Worm (Caenorhabditis elegans): Measurements from ENCODE around the gene C53D6.11.

Gene C53D6.11

DNA sequence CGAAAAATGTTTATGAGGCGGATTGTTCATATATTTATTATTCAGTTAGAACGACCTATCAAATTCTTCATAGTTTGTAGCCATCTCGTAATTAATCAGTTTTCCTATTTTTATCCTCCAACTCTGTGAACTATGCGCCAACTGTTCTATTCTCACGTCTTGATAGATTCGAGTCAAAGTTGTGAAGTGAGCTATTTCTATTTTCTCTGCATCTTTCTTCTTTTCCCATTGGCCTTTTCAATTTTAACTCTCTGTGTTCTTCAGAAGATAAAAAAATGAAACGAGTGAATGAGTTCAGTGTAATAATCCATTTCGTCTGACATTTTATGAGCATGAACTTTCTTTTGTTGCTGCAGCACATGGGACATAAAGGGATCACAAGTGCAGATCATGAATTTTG lies 32.3 kb upstream of the C53D6.11 start:
- TF ChIP-seq pes-1 (GFP tag; IDR thresholded peaks at IDR 0.05), result no peak
- no peak for TF ChIP-seq tbx-37 (GFP tag; conservative IDR thresholded peaks at IDR 0.05)
- TF ChIP-seq flt-1 (GFP tag; IDR thresholded peaks at IDR 0.05), result no peak
- TF ChIP-seq hnd-1 (tag; optimal IDR thresholded peaks at IDR 0.05), result no peak
- no peak for TF ChIP-seq ets-7 (tag; optimal IDR thresholded peaks at IDR 0.05)
- TF ChIP-seq F13C5.2 (tag; optimal IDR thresholded peaks at IDR 0.05), result no peak
- TF ChIP-seq B0310.2 (tag; optimal IDR thresholded peaks at IDR 0.05), result no peak
- TF ChIP-seq ceh-36 (tag; optimal IDR thresholded peaks at IDR 0.05), result no peak
- TF ChIP-seq hmg-4 (GFP tag; optimal IDR thresholded peaks at IDR 0.05), result no peak
- TF ChIP-seq tbx-11 (GFP tag; IDR thresholded peaks at IDR 0.05), result no peak
- TF ChIP-seq tra-4 (tag; optimal IDR thresholded peaks at IDR 0.05), result no peak
- no peak for TF ChIP-seq sea-1 (GFP tag; conservative IDR thresholded peaks at IDR 0.05)

DNA sequence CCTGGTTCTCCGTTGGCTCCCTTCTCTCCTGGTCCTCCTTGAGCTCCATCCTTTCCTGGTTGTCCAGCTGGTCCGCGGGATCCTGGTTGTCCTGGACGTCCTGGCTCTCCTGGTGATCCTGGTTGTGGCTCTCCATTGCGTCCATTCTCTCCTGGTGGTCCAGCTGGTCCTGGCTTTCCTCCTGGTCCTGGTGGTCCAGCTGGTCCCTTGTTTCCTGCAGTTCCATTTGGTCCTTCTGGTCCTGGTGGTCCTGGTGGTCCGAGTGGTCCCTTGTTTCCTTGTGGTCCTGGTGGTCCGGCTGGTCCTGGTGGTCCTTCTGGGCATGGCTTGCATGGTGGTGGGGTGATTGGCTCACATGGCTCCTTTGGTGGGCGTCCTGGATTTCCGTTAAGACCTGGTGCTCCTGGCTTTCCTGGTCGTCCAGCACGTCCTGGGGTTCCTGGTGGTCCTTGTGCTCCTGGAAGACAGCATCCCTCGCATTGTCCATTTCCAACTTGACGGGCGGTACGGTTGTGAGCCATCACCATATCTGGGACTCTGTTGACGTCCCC lies 31.2 kb upstream of the C53D6.11 start:
- TF ChIP-seq B0310.2 (tag; optimal IDR thresholded peaks at IDR 0.05), result no peak
- TF ChIP-seq pes-1 (GFP tag; IDR thresholded peaks at IDR 0.05), result no peak
- TF ChIP-seq aly-1 (tag; optimal IDR thresholded peaks at IDR 0.05), result no peak
- TF ChIP-seq ceh-36 (tag; optimal IDR thresholded peaks at IDR 0.05), result no peak
- no peak for TF ChIP-seq tbx-37 (GFP tag; conservative IDR thresholded peaks at IDR 0.05)

DNA sequence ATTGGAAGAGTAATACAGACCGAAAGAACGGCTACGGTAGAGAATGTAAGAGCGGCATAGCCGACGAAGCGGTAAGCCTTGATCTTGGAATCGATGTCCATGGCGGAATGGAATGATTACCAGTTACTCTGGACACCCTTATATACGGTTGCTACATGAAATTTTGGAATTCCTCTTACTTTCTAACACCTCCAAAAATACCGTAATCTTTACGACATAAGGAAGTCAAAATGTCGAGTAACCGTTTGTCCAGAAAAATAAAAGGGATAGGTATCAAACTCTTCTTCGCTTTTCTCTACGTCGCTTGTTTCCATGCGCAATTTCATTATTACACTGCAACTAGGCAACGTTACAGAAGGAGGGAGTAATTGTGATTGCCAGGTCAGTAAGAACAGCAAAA lies 30.7 kb upstream of the C53D6.11 start, which contains the start of gene col-119:
Gene col-119 (minus strand): TSS at position 101 of the 400 bp plus-strand sequence.
- no peak for TF ChIP-seq hmg-4 (GFP tag; optimal IDR thresholded peaks at IDR 0.05)
- no peak for TF ChIP-seq hnd-1 (tag; optimal IDR thresholded peaks at IDR 0.05)

DNA sequence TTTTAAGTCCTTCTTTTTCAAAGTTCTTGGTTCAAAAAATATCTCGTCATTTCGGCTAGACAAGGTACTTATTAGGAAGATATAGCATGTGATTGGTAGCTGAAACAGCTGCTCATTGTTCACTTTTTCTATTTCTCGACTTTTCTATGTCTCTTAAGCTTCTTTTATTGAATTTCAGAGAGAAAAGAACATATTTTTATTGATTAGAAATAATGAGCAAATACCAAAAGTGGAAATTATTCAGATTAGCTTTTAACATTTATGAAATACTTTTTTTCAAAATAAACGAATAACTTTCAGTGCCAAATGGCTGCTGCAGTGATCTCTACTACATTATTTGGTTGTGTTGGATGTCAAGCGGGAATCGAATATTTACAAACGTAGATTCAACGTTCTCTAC lies 25.8 kb upstream of the C53D6.11 start, which contains the start of gene nstp-1:
Gene nstp-1 (plus strand): TSS at position 301 of the 400 bp plus-strand sequence.
- TF ChIP-seq hmg-4 (GFP tag; optimal IDR thresholded peaks at IDR 0.05) (no peak), ets-7 (tag; optimal IDR thresholded peaks at IDR 0.05) (no peak), ceh-36 (tag; optimal IDR thresholded peaks at IDR 0.05) (no peak), sea-1 (GFP tag; conservative IDR thresholded peaks at IDR 0.05) (no peak), ama-1 (optimal IDR thresholded peaks at IDR 0.05) (no peak), aly-1 (tag; optimal IDR thresholded peaks at IDR 0.05) (no peak), B0310.2 (tag; optimal IDR thresholded peaks at IDR 0.05) (no peak), tbx-11 (GFP tag; IDR thresholded peaks at IDR 0.05) (no peak), tbx-37 (GFP tag; conservative IDR thresholded peaks at IDR 0.05) (no peak), flt-1 (GFP tag; IDR thresholded peaks at IDR 0.05) (no peak), pes-1 (GFP tag; IDR thresholded peaks at IDR 0.05) (no peak)

DNA sequence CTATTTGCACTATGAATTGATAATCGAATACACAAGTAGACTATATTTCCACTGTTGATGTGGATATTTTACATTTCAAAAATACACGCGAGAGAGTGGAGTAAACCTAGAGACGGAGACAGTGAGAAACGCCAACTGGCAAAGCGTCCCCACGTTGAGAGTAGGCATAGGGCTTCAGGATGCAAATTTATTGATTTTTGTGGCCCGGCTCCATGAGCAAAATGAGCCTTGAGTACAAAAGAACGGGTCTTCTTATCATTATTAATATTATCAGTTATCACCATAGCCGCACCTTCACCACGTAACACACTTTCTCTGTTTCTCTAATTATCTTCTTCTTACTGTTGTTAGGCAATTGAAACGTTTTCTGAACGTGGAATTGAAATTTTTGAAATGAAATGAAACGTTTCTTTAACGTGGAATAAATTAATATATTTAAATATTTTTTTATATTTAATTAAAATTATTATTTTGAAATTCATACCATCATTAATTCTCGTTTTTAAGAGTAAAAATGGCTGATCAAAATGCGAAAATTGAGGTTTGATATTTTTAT lies 23.5 kb upstream of the C53D6.11 start, which contains the start of gene bre-1:
Gene bre-1 (plus strand): TSS at position 506 of the 556 bp plus-strand sequence.
- no peak for TF ChIP-seq B0310.2 (tag; optimal IDR thresholded peaks at IDR 0.05)
- TF ChIP-seq tra-4 (tag; optimal IDR thresholded peaks at IDR 0.05), result no peak
- no peak for TF ChIP-seq flt-1 (GFP tag; IDR thresholded peaks at IDR 0.05)
- no peak for TF ChIP-seq hmbx-1 (tag; optimal IDR thresholded peaks at IDR 0.05)
- no peak for TF ChIP-seq ceh-36 (tag; optimal IDR thresholded peaks at IDR 0.05)
- no peak for TF ChIP-seq ets-7 (tag; optimal IDR thresholded peaks at IDR 0.05)
- TF ChIP-seq ceh-13 (GFP tag; optimal IDR thresholded peaks at IDR 0.05), result no peak
- TF ChIP-seq hmg-4 (GFP tag; optimal IDR thresholded peaks at IDR 0.05), result no peak
- TF ChIP-seq tbx-37 (GFP tag; conservative IDR thresholded peaks at IDR 0.05), result no peak
- TF ChIP-seq sea-1 (GFP tag; conservative IDR thresholded peaks at IDR 0.05), result no peak
- no peak for TF ChIP-seq aly-1 (tag; optimal IDR thresholded peaks at IDR 0.05)
- no peak for TF ChIP-seq scrt-1 (GFP tag; IDR thresholded peaks at IDR 0.05)
- no peak for TF ChIP-seq tbx-11 (GFP tag; IDR thresholded peaks at IDR 0.05)
- no peak for TF ChIP-seq hnd-1 (tag; optimal IDR thresholded peaks at IDR 0.05)
- TF ChIP-seq ama-1 (optimal IDR thresholded peaks at IDR 0.05), result no peak
- no peak for TF ChIP-seq pes-1 (GFP tag; IDR thresholded peaks at IDR 0.05)
- no peak for TF ChIP-seq F13C5.2 (tag; optimal IDR thresholded peaks at IDR 0.05)

DNA sequence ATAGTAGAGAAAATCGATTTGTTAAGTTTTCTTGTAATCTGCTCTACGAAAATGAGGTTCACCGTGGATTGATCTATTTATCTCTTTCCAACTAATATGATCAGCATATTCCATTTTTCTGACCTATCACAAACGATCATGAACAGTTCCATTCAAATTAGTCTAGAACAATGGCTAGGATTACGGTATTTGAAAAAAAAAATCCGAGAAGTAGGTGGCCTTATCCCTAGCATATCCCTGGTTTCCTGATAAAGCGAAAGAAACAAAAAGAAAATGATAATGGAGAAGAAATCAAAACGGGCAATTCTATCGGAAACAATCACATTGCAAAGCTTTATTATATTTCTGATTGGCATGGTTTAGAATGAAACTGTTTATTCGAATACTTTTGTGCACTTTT lies 17.6 kb upstream of the C53D6.11 start, which contains the start of gene mltn-12:
Gene mltn-12 (plus strand): TSS at position 301 of the 400 bp plus-strand sequence.
- TF ChIP-seq hmg-4 (GFP tag; optimal IDR thresholded peaks at IDR 0.05) (no peak), aly-1 (tag; optimal IDR thresholded peaks at IDR 0.05) (no peak), hmbx-1 (tag; optimal IDR thresholded peaks at IDR 0.05) (no peak), tbx-37 (GFP tag; conservative IDR thresholded peaks at IDR 0.05) (no peak), ceh-13 (GFP tag; optimal IDR thresholded peaks at IDR 0.05) (no peak), scrt-1 (GFP tag; IDR thresholded peaks at IDR 0.05) (no peak), hnd-1 (tag; optimal IDR thresholded peaks at IDR 0.05) (no peak), tbx-11 (GFP tag; IDR thresholded peaks at IDR 0.05) (no peak), flt-1 (GFP tag; IDR thresholded peaks at IDR 0.05) (no peak), F13C5.2 (tag; optimal IDR thresholded peaks at IDR 0.05) (no peak)

DNA sequence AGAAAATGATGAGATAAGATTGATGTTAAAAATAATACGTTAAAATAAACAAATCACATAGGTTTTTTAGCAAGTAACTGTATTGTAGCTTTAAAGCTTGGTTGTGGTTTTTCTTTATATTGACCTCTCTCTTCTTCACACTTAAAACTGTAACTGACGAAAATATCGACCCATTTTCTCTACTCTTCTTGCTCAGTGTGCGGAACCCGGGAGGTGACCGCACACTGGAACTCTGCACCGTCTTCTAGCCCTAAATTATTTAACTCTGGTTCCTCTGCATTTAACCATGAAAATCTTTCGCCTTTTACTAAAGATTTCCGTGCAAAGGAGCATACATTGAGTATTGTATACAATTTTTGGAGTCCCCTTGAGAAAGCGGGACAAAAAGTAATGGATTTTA lies 15.9 kb upstream of the C53D6.11 start:
- TF ChIP-seq F13C5.2 (tag; optimal IDR thresholded peaks at IDR 0.05), result no peak
- no peak for TF ChIP-seq tbx-37 (GFP tag; conservative IDR thresholded peaks at IDR 0.05)
- TF ChIP-seq B0310.2 (tag; optimal IDR thresholded peaks at IDR 0.05), result no peak
- no peak for TF ChIP-seq tbx-11 (GFP tag; IDR thresholded peaks at IDR 0.05)
- TF ChIP-seq ama-1 (optimal IDR thresholded peaks at IDR 0.05), result no peak
- no peak for TF ChIP-seq ets-7 (tag; optimal IDR thresholded peaks at IDR 0.05)
- no peak for TF ChIP-seq scrt-1 (GFP tag; IDR thresholded peaks at IDR 0.05)
- no peak for TF ChIP-seq aly-1 (tag; optimal IDR thresholded peaks at IDR 0.05)
- no peak for TF ChIP-seq hmg-4 (GFP tag; optimal IDR thresholded peaks at IDR 0.05)
- no peak for TF ChIP-seq tra-4 (tag; optimal IDR thresholded peaks at IDR 0.05)
- no peak for TF ChIP-seq pes-1 (GFP tag; IDR thresholded peaks at IDR 0.05)
- no peak for TF ChIP-seq hnd-1 (tag; optimal IDR thresholded peaks at IDR 0.05)
- TF ChIP-seq hmbx-1 (tag; optimal IDR thresholded peaks at IDR 0.05), result no peak
- no peak for TF ChIP-seq flt-1 (GFP tag; IDR thresholded peaks at IDR 0.05)
- TF ChIP-seq sea-1 (GFP tag; conservative IDR thresholded peaks at IDR 0.05), result no peak
- no peak for TF ChIP-seq ceh-36 (tag; optimal IDR thresholded peaks at IDR 0.05)
- no peak for TF ChIP-seq ceh-13 (GFP tag; optimal IDR thresholded peaks at IDR 0.05)

All from whole organism, early embryonic.